Worm (Caenorhabditis elegans): ENCODE measurements around the gene hbl-1.

ce11 chrX:5834581-5835481 lies 12.9 kb downstream of the hbl-1 start, which contains the start of gene F13D11.4:
- no peak for TF ChIP-seq dmd-4 (tag; optimal IDR thresholded peaks at IDR 0.05)
- no peak for TF ChIP-seq elt-1 (tag; optimal IDR thresholded peaks at IDR 0.05)
- no peak for TF ChIP-seq snpc-4 (tag; optimal IDR thresholded peaks at IDR 0.05)
- no peak for TF ChIP-seq unc-55 (GFP tag; optimal IDR thresholded peaks at IDR 0.05)
- TF ChIP-seq skn-1 (tag; optimal IDR thresholded peaks at IDR 0.05): no peak
- no peak for TF ChIP-seq ama-1 (optimal IDR thresholded peaks at IDR 0.05)
- TF ChIP-seq mdl-1 (tag; optimal IDR thresholded peaks at IDR 0.05): no peak
- TF ChIP-seq lin-13 (GFP tag; optimal IDR thresholded peaks at IDR 0.05): no peak
- TF ChIP-seq R02D3.7 (tag; optimal IDR thresholded peaks at IDR 0.05): no peak
- TF ChIP-seq unc-39 (tag; optimal IDR thresholded peaks at IDR 0.05): no peak
- TF ChIP-seq fos-1 (tag; optimal IDR thresholded peaks at IDR 0.05): no peak
- TF ChIP-seq unc-62 (GFP tag; optimal IDR thresholded peaks at IDR 0.05): no peak
